Worm (Caenorhabditis elegans) whole organism, L2 larva: ENCODE measurements around the gene EGAP5.1.
A peak's percentile ranks its signal among the peaks of the same experiment; 100 is the strongest.

Experiments used
- ceh-82 ChIP-seq: fragments of 150-350 bp; optimal IDR thresholded peaks from 2 replicates; lab custom pipeline; 2014; ENCODE audit warnings: missing biosample characterization, missing genetic modification characterization
- elt-1 ChIP-seq: fragments of 150-350 bp; optimal IDR thresholded peaks from 2 replicates; lab custom pipeline; 2014; ENCODE audit warnings: missing biosample characterization, missing genetic modification characterization
- elt-3 ChIP-seq: sonication (generic microtip); optimal IDR thresholded peaks from 2 replicates; lab custom pipeline; 2017; ENCODE audit warnings: missing biosample characterization, missing genetic modification characterization
- nhr-237 ChIP-seq: fragments of 150-350 bp; optimal IDR thresholded peaks from 2 replicates; lab custom pipeline; 2014; ENCODE audit warnings: missing biosample characterization, missing genetic modification characterization
- unc-55 ChIP-seq: fragments of 150-350 bp; sonication (generic microtip); optimal IDR thresholded peaks from 3 replicates; lab custom pipeline; 2014; ENCODE audit warnings: missing biosample characterization, missing genetic modification reagents, missing genetic modification characterization
- unc-62 ChIP-seq: fragments of 150-350 bp; optimal IDR thresholded peaks from 2 replicates; lab custom pipeline; 2014; ENCODE audit warnings: missing biosample characterization, missing genetic modification reagents, missing genetic modification characterization

DNA sequence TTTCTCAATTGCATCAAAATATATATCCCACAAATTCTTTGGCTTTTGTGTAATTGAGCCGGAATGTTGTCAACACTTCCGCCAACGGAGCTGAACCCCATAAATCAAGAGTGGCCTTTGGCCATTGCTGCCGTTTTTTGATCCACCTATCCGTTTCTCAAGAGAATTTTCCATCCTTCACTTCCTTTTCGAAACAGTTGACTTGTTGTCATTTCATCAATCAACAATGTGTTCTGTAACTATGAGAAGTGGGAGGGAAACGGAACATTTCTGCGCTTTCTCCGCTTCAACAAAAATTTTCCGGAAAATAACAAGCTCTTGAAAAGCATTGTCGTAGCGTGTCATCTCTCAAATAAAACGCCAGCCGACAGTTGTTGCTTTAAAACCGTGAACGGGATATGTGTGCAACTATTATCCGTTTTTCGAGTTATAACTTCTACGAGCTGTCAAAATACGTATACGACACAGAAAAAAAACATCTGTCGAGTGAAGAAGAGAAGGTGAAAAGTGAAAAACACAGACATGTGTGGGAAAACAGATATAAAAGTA lies 37.0 kb downstream of the EGAP5.1 start:
- no peak for TF ChIP-seq nhr-237 (tag; lab: Kevin White, UChicago)
- TF ChIP-seq ceh-82 (tag; lab: Kevin White, UChicago): no peak
- peak; percentile 4 for TF ChIP-seq unc-62
- TF ChIP-seq unc-55 (GFP tag; lab: Kevin White, UChicago): no peak
- no peak for TF ChIP-seq elt-1 (tag; lab: Kevin White, UChicago)
- no peak for TF ChIP-seq elt-3 (tag; lab: Kevin White, UChicago)
